Fruit fly (Drosophila melanogaster) whole organism, embryonic: ENCODE measurements around the gene CG12477.

Experiments used
- Ada2b ChIP-seq: fragments of 200-800 bp; sonication (Bioruptor generic); IDR thresholded peaks from 2 replicates; pipeline ENCODE4 v1.3.6; 2022; ENCODE audit warnings: missing biosample characterization, missing genetic modification characterization
- Adf1 ChIP-seq: fragments of 200-800 bp; sonication (Bioruptor generic); IDR thresholded peaks from 2 replicates; pipeline ENCODE4 v1.3.6; 2022; ENCODE audit warnings: missing biosample characterization, missing genetic modification characterization
- CG10147 ChIP-seq: fragments of 200-800 bp; sonication (Bioruptor generic); optimal IDR thresholded peaks from 2 replicates; lab custom pipeline; 2019; ENCODE audit warnings: missing biosample characterization, mild to moderate bottlenecking, missing genetic modification characterization, moderate library complexity
- CG10462 ChIP-seq: fragments of 200-800 bp; sonication (Bioruptor generic); optimal IDR thresholded peaks from 2 replicates; lab custom pipeline; 2016; ENCODE audit warnings: missing biosample characterization, missing genetic modification characterization
- CG11456 ChIP-seq: fragments of 200-800 bp; sonication (Bioruptor generic); IDR thresholded peaks from 3 replicates; pipeline ENCODE4 v1.3.6; 2022; ENCODE audit warnings: missing biosample characterization, missing genetic modification characterization
- CG11696 ChIP-seq: fragments of 200-800 bp; sonication (Bioruptor generic); IDR thresholded peaks from 2 replicates; pipeline ENCODE4 v1.3.6; 2022; ENCODE audit warnings: missing biosample characterization, missing genetic modification characterization
- CG12299 ChIP-seq: fragments of 200-800 bp; sonication (Bioruptor generic); optimal IDR thresholded peaks from 2 replicates; lab custom pipeline; 2018; ENCODE audit warnings: missing biosample characterization, mild to moderate bottlenecking, missing genetic modification characterization
- CG12391 ChIP-seq: fragments of 200-800 bp; sonication (Bioruptor generic); optimal IDR thresholded peaks from 3 replicates; lab custom pipeline; 2018; ENCODE audit warnings: missing biosample characterization, mild to moderate bottlenecking, missing genetic modification characterization, moderate library complexity
- CG13123 ChIP-seq: fragments of 200-800 bp; sonication (Bioruptor generic); optimal IDR thresholded peaks from 2 replicates; lab custom pipeline; 2016; ENCODE audit warnings: missing biosample characterization, missing genetic modification characterization
- CG15073 ChIP-seq: fragments of 200-800 bp; sonication (Bioruptor generic); optimal IDR thresholded peaks from 2 replicates; lab custom pipeline; 2016; ENCODE audit warnings: missing biosample characterization, missing genetic modification characterization
- CG15696 ChIP-seq: fragments of 200-800 bp; sonication (Bioruptor generic); optimal IDR thresholded peaks from 2 replicates; lab custom pipeline; 2019; ENCODE audit warnings: missing biosample characterization, mild to moderate bottlenecking, missing genetic modification characterization, moderate library complexity
- CG16779 ChIP-seq: fragments of 200-800 bp; sonication (Bioruptor generic); IDR thresholded peaks from 2 replicates; pipeline ENCODE4 v1.3.6; 2022; ENCODE audit warnings: missing biosample characterization, missing genetic modification characterization
- CG17568 ChIP-seq: fragments of 200-800 bp; sonication (Bioruptor generic); optimal IDR thresholded peaks from 2 replicates; lab custom pipeline; 2018; ENCODE audit warnings: missing biosample characterization, mild to moderate bottlenecking, missing genetic modification characterization, moderate library complexity
- CG18764 ChIP-seq: fragments of 200-800 bp; sonication (Bioruptor generic); optimal IDR thresholded peaks from 3 replicates; lab custom pipeline; 2016; ENCODE audit warnings: missing biosample characterization, missing genetic modification characterization
- CG2116 ChIP-seq: fragments of 200-800 bp; sonication (Bioruptor generic); optimal IDR thresholded peaks from 3 replicates; lab custom pipeline; 2018; ENCODE audit warnings: missing biosample characterization, mild to moderate bottlenecking, missing genetic modification characterization
- CG31224 ChIP-seq: fragments of 200-800 bp; sonication (Bioruptor generic); IDR thresholded peaks from 2 replicates; pipeline ENCODE4 v1.3.6; 2022; ENCODE audit warnings: missing biosample characterization, missing genetic modification characterization
- CG3407 ChIP-seq: fragments of 200-800 bp; sonication (Bioruptor generic); optimal IDR thresholded peaks from 2 replicates; lab custom pipeline; 2018; ENCODE audit warnings: missing biosample characterization, mild to moderate bottlenecking, missing genetic modification characterization
- CG34224 ChIP-seq: fragments of 200-800 bp; sonication (Bioruptor generic); IDR thresholded peaks from 3 replicates; pipeline ENCODE4 v1.3.6; 2022; ENCODE audit warnings: missing biosample characterization, missing genetic modification characterization; ENCODE audit not compliant: partially characterized antibody
- CG6175 ChIP-seq: fragments of 200-800 bp; sonication (Bioruptor generic); IDR thresholded peaks from 3 replicates; pipeline ENCODE4 v1.3.6; 2022; ENCODE audit warnings: missing biosample characterization, missing genetic modification characterization
- CG6272 ChIP-seq: fragments of 200-800 bp; sonication (Bioruptor generic); IDR thresholded peaks from 2 replicates; pipeline ENCODE4 v1.3.6; 2022; ENCODE audit warnings: missing biosample characterization, missing genetic modification characterization
- CG8478 ChIP-seq: fragments of >200 bp; optimal IDR thresholded peaks from 2 replicates; lab custom pipeline; 2018
- CG9876 ChIP-seq: fragments of 200-800 bp; sonication (Bioruptor generic); optimal IDR thresholded peaks from 2 replicates; lab custom pipeline; 2016; ENCODE audit warnings: missing biosample characterization, missing genetic modification characterization
- Deaf1 ChIP-seq: fragments of 200-800 bp; optimal IDR thresholded peaks from 3 replicates; lab custom pipeline; 2019; ENCODE audit warnings: missing biosample characterization, mild to moderate bottlenecking, missing genetic modification characterization, moderate library complexity
- Dfd ChIP-seq, 2 experiments: fragments of >200 bp; optimal IDR thresholded peaks; 2 replicates each; lab custom pipeline; 2017; ENCODE audit warnings: missing biosample characterization in 2 of 2, missing genetic modification characterization in 2 of 2
- E2f2 ChIP-seq: fragments of 200-800 bp; sonication (Bioruptor generic); IDR thresholded peaks from 2 replicates; pipeline ENCODE4 v1.3.6; 2022; ENCODE audit warnings: missing biosample characterization, missing genetic modification characterization
- Elba2 ChIP-seq: fragments of 200-800 bp; sonication (Bioruptor generic); optimal IDR thresholded peaks from 3 replicates; lab custom pipeline; 2016; ENCODE audit warnings: missing biosample characterization, missing genetic modification characterization
- H15 ChIP-seq: fragments of 200-800 bp; sonication (Bioruptor generic); IDR thresholded peaks from 3 replicates; pipeline ENCODE4 v1.3.6; 2022; ENCODE audit warnings: missing biosample characterization, missing genetic modification characterization
- Hr3 ChIP-seq: fragments of 200-800 bp; sonication (Bioruptor generic); optimal IDR thresholded peaks from 3 replicates; lab custom pipeline; 2016; ENCODE audit warnings: missing biosample characterization, missing genetic modification characterization
- Med ChIP-seq: fragments of 200-800 bp; sonication (Bioruptor generic); peaks from one replicate; lab custom pipeline; 2016; ENCODE audit warnings: missing biosample characterization, missing genetic modification characterization, mild to moderate bottlenecking, inconsistent platforms, moderate library complexity
- Mrtf ChIP-seq: fragments of 200-800 bp; sonication (Bioruptor generic); IDR thresholded peaks from 3 replicates; pipeline ENCODE4 v1.3.6; 2022; ENCODE audit warnings: missing biosample characterization, missing genetic modification characterization
- bowl ChIP-seq: fragments of 200-800 bp; sonication (Bioruptor generic); IDR thresholded peaks from 2 replicates; pipeline ENCODE4 v1.3.6; 2022; ENCODE audit warnings: missing biosample characterization, missing genetic modification characterization
- chinmo ChIP-seq: fragments of 200-800 bp; sonication (Bioruptor generic); IDR thresholded peaks from 4 replicates; pipeline ENCODE4 v1.3.6; 2022; ENCODE audit warnings: missing biosample characterization, missing genetic modification characterization; ENCODE audit not compliant: partially characterized antibody
- chm ChIP-seq: fragments of 200-800 bp; sonication (Bioruptor generic); IDR thresholded peaks from 2 replicates; pipeline ENCODE4 v1.3.6; 2022; ENCODE audit warnings: missing biosample characterization, missing genetic modification characterization
- chn ChIP-seq: fragments of 200-800 bp; sonication (Bioruptor generic); optimal IDR thresholded peaks from 2 replicates; lab custom pipeline; 2016; ENCODE audit warnings: missing biosample characterization, missing genetic modification characterization
- ci ChIP-seq: fragments of 200-800 bp; sonication (Bioruptor generic); IDR thresholded peaks from 3 replicates; pipeline ENCODE4 v1.3.6; 2022; ENCODE audit warnings: missing biosample characterization, missing genetic modification characterization
- crol ChIP-seq: fragments of 200-800 bp; sonication (Bioruptor generic); IDR thresholded peaks from 2 replicates; pipeline ENCODE4 v1.3.6; 2022; ENCODE audit warnings: missing biosample characterization, missing genetic modification characterization
- da ChIP-seq: fragments of 200-800 bp; sonication (Bioruptor generic); optimal IDR thresholded peaks from 2 replicates; lab custom pipeline; 2016; ENCODE audit warnings: missing biosample characterization, missing genetic modification characterization
- dmrt11E ChIP-seq: fragments of 200-800 bp; sonication (Bioruptor generic); optimal IDR thresholded peaks from 3 replicates; lab custom pipeline; 2018; ENCODE audit warnings: missing biosample characterization, mild to moderate bottlenecking, missing genetic modification characterization, moderate library complexity
- dysf ChIP-seq: fragments of 200-800 bp; sonication (Bioruptor generic); IDR thresholded peaks from 3 replicates; pipeline ENCODE4 v1.3.6; 2022; ENCODE audit warnings: missing biosample characterization, missing genetic modification characterization
- ems ChIP-seq: fragments of 200-800 bp; sonication (Bioruptor generic); optimal IDR thresholded peaks from 3 replicates; lab custom pipeline; 2016; ENCODE audit warnings: missing biosample characterization, missing genetic modification characterization
- eve ChIP-seq, 2 experiments: fragments of >200 bp; optimal IDR thresholded peaks; 2 replicates each; lab custom pipeline; 2017; ENCODE audit warnings: missing biosample characterization in 2 of 2, missing genetic modification characterization in 2 of 2
- ind ChIP-seq: fragments of 200-800 bp; sonication (Bioruptor generic); optimal IDR thresholded peaks from 3 replicates; lab custom pipeline; 2016; ENCODE audit warnings: missing biosample characterization, missing genetic modification characterization
- mld ChIP-seq: fragments of 200-800 bp; sonication (Bioruptor generic); IDR thresholded peaks from 3 replicates; pipeline ENCODE4 v1.3.6; 2022; ENCODE audit warnings: missing biosample characterization, missing genetic modification characterization; ENCODE audit not compliant: partially characterized antibody
- pfk ChIP-seq: fragments of 200-800 bp; sonication (Bioruptor generic); optimal IDR thresholded peaks from 2 replicates; lab custom pipeline; 2018; ENCODE audit warnings: missing biosample characterization, mild to moderate bottlenecking, missing genetic modification characterization, moderate library complexity
- pzg ChIP-seq: fragments of 200-800 bp; sonication (Bioruptor generic); optimal IDR thresholded peaks from 3 replicates; lab custom pipeline; 2018; ENCODE audit warnings: missing biosample characterization, mild to moderate bottlenecking, missing genetic modification characterization, moderate library complexity
- slp2 ChIP-seq: fragments of 200-800 bp; sonication (Bioruptor generic); optimal IDR thresholded peaks from 2 replicates; lab custom pipeline; 2016; ENCODE audit warnings: missing biosample characterization, missing genetic modification characterization
- vfl ChIP-seq: fragments of 200-800 bp; sonication (Bioruptor generic); optimal IDR thresholded peaks from 2 replicates; lab custom pipeline; 2016; ENCODE audit warnings: missing biosample characterization, missing genetic modification characterization
- wdn ChIP-seq: fragments of 200-800 bp; sonication (Bioruptor generic); IDR thresholded peaks from 2 replicates; pipeline ENCODE4 v1.3.6; 2022; ENCODE audit warnings: missing biosample characterization, missing genetic modification characterization

The CG12477 gene

DNA sequence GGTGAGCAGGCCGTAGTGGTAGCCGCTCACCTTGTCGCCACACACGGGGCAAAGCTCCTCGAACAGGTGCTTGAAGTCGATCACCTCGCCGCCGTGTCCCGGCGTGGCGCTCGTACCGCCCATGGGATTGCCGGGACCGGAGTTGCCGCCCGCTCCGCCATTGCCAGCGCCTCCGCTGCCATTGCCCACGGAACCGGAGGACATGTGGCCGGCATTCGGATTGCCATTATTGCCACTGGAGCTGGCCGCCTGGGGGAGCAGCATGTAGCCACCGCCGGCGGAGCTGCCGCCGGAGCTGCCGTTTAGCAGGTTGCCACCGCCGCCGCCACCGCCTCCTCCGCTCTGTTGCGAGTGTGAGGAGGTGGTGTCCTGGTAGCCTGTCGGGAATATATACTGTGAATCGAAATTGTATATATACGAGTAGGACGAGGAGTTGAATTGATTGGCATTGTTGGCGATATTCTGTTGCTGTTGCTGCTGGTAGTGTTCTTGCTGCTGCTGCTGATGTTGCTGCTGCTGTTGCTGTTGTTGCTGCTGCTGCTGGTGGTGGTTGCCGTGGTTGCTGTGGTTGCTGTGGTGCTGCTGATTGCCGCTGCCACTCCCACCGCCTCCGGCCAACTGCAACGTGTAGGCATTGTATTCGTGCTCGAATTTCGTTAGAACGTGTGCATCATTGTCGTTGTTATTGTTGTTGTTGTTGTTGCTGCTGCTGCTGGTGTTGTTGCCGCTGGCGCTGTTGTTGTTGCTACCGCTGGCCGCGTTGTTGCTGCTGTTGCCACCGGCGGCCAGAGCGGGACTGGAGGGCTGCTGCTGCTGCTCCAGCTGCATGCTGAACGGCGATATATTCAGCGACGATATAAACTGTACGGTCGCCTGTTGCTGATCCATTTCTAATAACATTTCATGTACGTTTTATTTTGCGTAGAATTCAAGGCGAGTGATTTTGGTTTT, 40.7 kb upstream of the CG12477 start (continued):
- TF ChIP-seq CG12299 (tag; lab: Kevin White, UChicago) (no peak), CG16779 (no peak), Elba2 (GFP tag; lab: Kevin White, UChicago) (no peak), Dfd (GFP tag; optimal IDR thresholded peaks at IDR 0.05; lab: Kevin White, UChicago) (peak in 1 of 2 experiments; percentile 88), mld (GFP tag; lab: Robert Waterston, UW) (no peak), CG2116 (GFP tag; lab: Kevin White, UChicago) (no peak), CG8478 (lab: Kevin White, UChicago) (peak; percentile 20), vfl (GFP tag; lab: Kevin White, UChicago) (no peak), Ada2b (GFP tag; lab: Robert Waterston, UW) (no peak), CG9876 (peak; percentile 6), chm (peak; percentile 43; the same call in 1 of the 2 replicates), da (GFP tag; lab: Kevin White, UChicago) (no peak), Mrtf (GFP tag; lab: Robert Waterston, UW) (0 out of 3 replicates have a peak, but pooled peaks have one; percentile 33), Med (GFP tag; lab: Kevin White, UChicago) (peak; percentile 55), CG6175 (no peak), CG34224 (GFP tag; lab: Robert Waterston, UW) (no peak), CG13123 (no peak), ems (GFP tag; lab: Kevin White, UChicago) (no peak), bowl (0 out of 2 replicates have a peak, but pooled peaks have one; percentile 33), CG15696 (no peak), E2f2 (GFP tag; lab: Robert Waterston, UW) (no peak), dmrt11E (no peak), CG6272 (0 out of 2 replicates have a peak, but pooled peaks have one; percentile 13), CG18764 (GFP tag; lab: Kevin White, UChicago) (no peak), CG3407 (GFP tag; lab: Kevin White, UChicago) (no peak)

- TF ChIP-seq eve (GFP tag; optimal IDR thresholded peaks at IDR 0.05; lab: Kevin White, UChicago), result peak in 1 of 2 experiments; percentile 27
- TF ChIP-seq Hr3 (GFP tag; lab: Kevin White, UChicago), result no peak
- no peak for TF ChIP-seq slp2 (GFP tag; lab: Kevin White, UChicago)
- 0 out of 4 replicates have a peak, but pooled peaks have one; percentile 68 for TF ChIP-seq chinmo (GFP tag; lab: Robert Waterston, UW)
- TF ChIP-seq pfk, result no peak
- TF ChIP-seq CG31224 (GFP tag; lab: Robert Waterston, UW), result no peak
- TF ChIP-seq ind (GFP tag; lab: Kevin White, UChicago), result no peak
- TF ChIP-seq Med (GFP tag; lab: Kevin White, UChicago), result no peak
- no peak for TF ChIP-seq chn
- no peak for TF ChIP-seq wdn (GFP tag; lab: Robert Waterston, UW)
- TF ChIP-seq, all 482 proteins: peak for 2
Measured at dm6 chr3L:18761728-18762127, 38.7 kb upstream of the CG12477 start.

dm6 chr3L:18760421-18761045, 37.5 kb upstream of the CG12477 start:
- TF ChIP-seq CG11696 (GFP tag; lab: Robert Waterston, UW) (0 out of 2 replicates have a peak, but pooled peaks have one; percentile 20), CG12391 (tag; lab: Kevin White, UChicago) (no peak), CG11456 (no peak), pzg (GFP tag; lab: Kevin White, UChicago) (no peak), CG15073 (GFP tag; lab: Kevin White, UChicago) (no peak), ci (GFP tag; lab: Robert Waterston, UW) (peak; percentile 34; the same call in 1 of the 3 replicates), CG17568 (GFP tag; lab: Kevin White, UChicago) (no peak), CG10462 (GFP tag; lab: Kevin White, UChicago) (no peak), H15 (GFP tag; lab: Robert Waterston, UW) (0 out of 3 replicates have a peak, but pooled peaks have one; percentile 14), dysf (GFP tag; lab: Robert Waterston, UW) (no peak), Adf1 (peak; percentile 91), Deaf1 (tag; lab: Kevin White, UChicago) (peak; percentile 28), crol (GFP tag; lab: Robert Waterston, UW) (peak; percentile 86), CG10147 (no peak), Med (GFP tag; lab: Kevin White, UChicago) (peak; percentile 55)
